Fruit fly (Drosophila melanogaster): ENCODE data around the gene Myo61F.

Myo61F gene

DNA sequence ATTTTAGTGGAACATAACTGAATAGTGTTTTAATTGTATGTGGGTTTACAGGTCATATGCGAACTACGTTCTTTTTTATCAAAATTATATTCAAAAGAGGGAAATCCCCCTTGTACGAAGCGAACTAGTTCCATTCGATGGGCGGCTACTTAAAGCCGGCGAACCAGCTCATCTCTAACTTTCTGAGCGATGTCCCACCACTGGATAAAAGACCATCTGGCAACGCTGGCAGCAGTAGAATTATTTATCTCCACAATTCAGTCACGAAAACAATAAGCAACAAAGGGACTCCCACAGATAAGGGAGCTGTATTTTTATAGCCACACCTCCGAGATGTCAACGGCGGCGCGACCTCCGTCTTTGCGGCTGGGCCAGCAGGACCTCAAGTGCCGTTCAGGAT lies 22.6 kb upstream of the Myo61F start, which contains the start of gene Rabex-5 (continued):
- peak; percentile 36 for TF ChIP-seq CG7786 (GFP tag; optimal IDR thresholded peaks at IDR 0.05)
- TF ChIP-seq esg (GFP tag; conservative IDR thresholded peaks at IDR 0.05) = no peak
- TF ChIP-seq Oli (tag; optimal IDR thresholded peaks at IDR 0.05) = no peak
- TF ChIP-seq HLH3B (GFP tag; IDR thresholded peaks at IDR 0.05) = 0 out of 2 replicates have a peak, but pooled peaks have one; percentile 22
- TF ChIP-seq MBD-R2 (GFP tag; IDR thresholded peaks at IDR 0.05) = peak; percentile 97
- no peak for TF ChIP-seq CkIIα-i1 (GFP tag; IDR thresholded peaks at IDR 0.05)
- TF ChIP-seq Elba2 (GFP tag; optimal IDR thresholded peaks at IDR 0.05) = no peak
- no peak for TF ChIP-seq pita (GFP tag; optimal IDR thresholded peaks at IDR 0.05)
- peak; percentile 62 for TF ChIP-seq Xbp1 (GFP tag; optimal IDR thresholded peaks at IDR 0.05)
- no peak for TF ChIP-seq fru (optimal IDR thresholded peaks at IDR 0.05)
- TF ChIP-seq Vsx1 (GFP tag; optimal IDR thresholded peaks at IDR 0.05) = no peak
- TF ChIP-seq dati (GFP tag; IDR thresholded peaks at IDR 0.05) = no peak
- no peak for TF ChIP-seq CG1647 (GFP tag; optimal IDR thresholded peaks at IDR 0.05)
- peak; percentile 68 for TF ChIP-seq p53 (GFP tag; optimal IDR thresholded peaks at IDR 0.05)
- peak; percentile 73 for TF ChIP-seq HLH4C (GFP tag; IDR thresholded peaks at IDR 0.05; ENCODE audit: partially characterized antibody)
- TF ChIP-seq BEAF-32 (GFP tag; optimal IDR thresholded peaks at IDR 0.05) = peak; percentile 89
- TF ChIP-seq CG12219 (GFP tag; optimal IDR thresholded peaks at IDR 0.05) = no peak
- TF ChIP-seq D19B (GFP tag; optimal IDR thresholded peaks at IDR 0.05) = no peak
- peak; percentile 19 for TF ChIP-seq CG18262 (tag; optimal IDR thresholded peaks at IDR 0.05)
- peak; percentile 29 for TF ChIP-seq NfI (GFP tag; optimal IDR thresholded peaks at IDR 0.05)
- no peak for TF ChIP-seq gce (GFP tag; IDR thresholded peaks at IDR 0.05)
- TF ChIP-seq fd64A (GFP tag; optimal IDR thresholded peaks at IDR 0.05) = no peak
- TF ChIP-seq CG2678 (tag; optimal IDR thresholded peaks at IDR 0.05) = no peak
- TF ChIP-seq Bgb (GFP tag; IDR thresholded peaks at IDR 0.05; ENCODE audit: partially characterized antibody) = peak; percentile 90
- TF ChIP-seq CG7928 (GFP tag; optimal IDR thresholded peaks at IDR 0.05) = no peak
- TF ChIP-seq CG8765 (GFP tag; IDR thresholded peaks at IDR 0.05) = no peak
- no peak for TF ChIP-seq prd (optimal IDR thresholded peaks at IDR 0.05)
- peak; percentile 20; the same call in 1 of the 3 replicates for TF ChIP-seq prd (GFP tag; IDR thresholded peaks at IDR 0.05)
- peak; percentile 88 for TF ChIP-seq row (GFP tag; IDR thresholded peaks at IDR 0.05)
- no peak for TF ChIP-seq luna (GFP tag; optimal IDR thresholded peaks at IDR 0.05)
- no peak for TF ChIP-seq sima (GFP tag; optimal IDR thresholded peaks at IDR 0.05)
- TF ChIP-seq Scr (GFP tag; IDR thresholded peaks at IDR 0.05; ENCODE audit: partially characterized antibody) = peak; percentile 86
- TF ChIP-seq run (tag; optimal IDR thresholded peaks at IDR 0.05) = no peak
- TF ChIP-seq Hand (GFP tag; optimal IDR thresholded peaks at IDR 0.05) = no peak
- TF ChIP-seq bbx (GFP tag; IDR thresholded peaks at IDR 0.05; ENCODE audit: partially characterized antibody) = peak; percentile 89
- TF ChIP-seq Deaf1 (tag; optimal IDR thresholded peaks at IDR 0.05) = no peak
- TF ChIP-seq CG4617 (GFP tag; optimal IDR thresholded peaks at IDR 0.05; ENCODE audit: borderline replicate concordance) = peak; percentile 85
- TF ChIP-seq Antp (GFP tag; optimal IDR thresholded peaks at IDR 0.05) = peak; percentile 65
- no peak for TF ChIP-seq ranshi (GFP tag; IDR thresholded peaks at IDR 0.05)
- TF ChIP-seq Optix (GFP tag; IDR thresholded peaks at IDR 0.05) = no peak
- TF ChIP-seq Eip74EF (GFP tag; optimal IDR thresholded peaks at IDR 0.05) = no peak
- no peak for TF ChIP-seq CG10274 (GFP tag; optimal IDR thresholded peaks at IDR 0.05)
- TF ChIP-seq HLH54F (GFP tag; optimal IDR thresholded peaks at IDR 0.05) = peak; percentile 16
- TF ChIP-seq Hsf (GFP tag; optimal IDR thresholded peaks at IDR 0.05) = peak; percentile 34
- peak; percentile 6 for TF ChIP-seq CG10147 (GFP tag; optimal IDR thresholded peaks at IDR 0.05)
- TF ChIP-seq lmd (GFP tag; IDR thresholded peaks at IDR 0.05) = peak; percentile 15; the same call in 1 of the 2 replicates
- peak; percentile 41; the same call in 1 of the 2 replicates for TF ChIP-seq CG2129 (GFP tag; IDR thresholded peaks at IDR 0.05; ENCODE audit: partially characterized antibody)
- no peak for TF ChIP-seq CG8281 (tag; optimal IDR thresholded peaks at IDR 0.05)
- TF ChIP-seq CG6175 (GFP tag; IDR thresholded peaks at IDR 0.05) = no peak
- TF ChIP-seq sim (GFP tag; IDR thresholded peaks at IDR 0.05) = no peak
- no peak for TF ChIP-seq Nf-YB (GFP tag; optimal IDR thresholded peaks at IDR 0.05)
- no peak for TF ChIP-seq Hr39 (optimal IDR thresholded peaks at IDR 0.05)

Data from whole organism, embryonic.